Worm (Caenorhabditis elegans) whole organism, mixed stage, embryonic: Measurements from ENCODE around the gene ncs-5.

ENCODE experiments used
- bed-3 ChIP-seq: fragments of 200-800 bp; sonication (Bioruptor generic); optimal IDR thresholded peaks from 3 replicates; lab custom pipeline; 2018; ENCODE audit warnings: mild to moderate bottlenecking, missing genetic modification characterization, moderate library complexity, missing compliant biosample characterization
- ces-1 ChIP-seq: fragments of 150-350 bp; optimal IDR thresholded peaks from 2 replicates; lab custom pipeline; 2014; ENCODE audit warnings: missing biosample characterization, missing genetic modification reagents, missing genetic modification characterization
- drap-1 ChIP-seq: fragments of 200-800 bp; sonication (Bioruptor generic); optimal IDR thresholded peaks from 3 replicates; lab custom pipeline; 2018; ENCODE audit warnings: mild to moderate bottlenecking, missing genetic modification characterization, missing compliant biosample characterization
- elt-3 ChIP-seq: fragments of 150-350 bp; optimal IDR thresholded peaks from 2 replicates; lab custom pipeline; 2014; ENCODE audit warnings: missing biosample characterization, missing genetic modification characterization
- lin-13 ChIP-seq: fragments of 150-350 bp; optimal IDR thresholded peaks from 2 replicates; lab custom pipeline; 2014; ENCODE audit warnings: missing biosample characterization, missing genetic modification characterization
- nhr-237 ChIP-seq: fragments of 150-350 bp; optimal IDR thresholded peaks from 2 replicates; lab custom pipeline; 2014; ENCODE audit warnings: missing biosample characterization, missing genetic modification characterization
- nhr-28 ChIP-seq: fragments of 150-350 bp; optimal IDR thresholded peaks from 2 replicates; lab custom pipeline; 2014; ENCODE audit warnings: missing biosample characterization, missing genetic modification characterization
- nhr-76 ChIP-seq: sonication (generic microtip); optimal IDR thresholded peaks from 2 replicates; lab custom pipeline; 2017; ENCODE audit warnings: missing biosample characterization, missing genetic modification characterization
- pha-4 ChIP-seq: fragments of 150-350 bp; optimal IDR thresholded peaks from 2 replicates; lab custom pipeline; 2018; ENCODE audit warnings: missing biosample characterization, missing genetic modification reagents, missing genetic modification characterization
- snpc-4 ChIP-seq: fragments of 150-350 bp; optimal IDR thresholded peaks from 2 replicates; lab custom pipeline; 2014; ENCODE audit warnings: missing biosample characterization, missing genetic modification characterization
- unc-62 ChIP-seq: fragments of 150-350 bp; optimal IDR thresholded peaks from 2 replicates; lab custom pipeline; 2014; ENCODE audit warnings: missing biosample characterization, missing genetic modification reagents, missing genetic modification characterization

DNA sequence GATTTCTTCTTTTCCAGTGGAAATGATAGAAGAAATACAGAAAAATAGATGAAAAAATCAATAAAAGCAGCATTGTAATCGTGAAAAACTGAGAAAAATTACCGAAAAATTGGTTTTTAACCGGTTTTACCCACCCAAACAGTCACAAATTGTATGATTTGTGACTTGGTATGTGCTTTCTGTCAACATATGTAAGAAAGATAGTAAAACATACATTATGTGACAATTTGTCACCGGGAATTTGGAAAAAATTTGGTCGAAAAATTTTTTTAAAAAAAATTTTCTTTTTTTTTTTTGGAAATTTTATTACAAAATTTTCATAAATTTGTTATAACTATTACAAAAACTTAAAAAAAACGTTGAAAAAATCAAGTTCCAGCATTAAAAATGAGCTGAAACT, 17.6 kb downstream of the ncs-5 start, which contains the start of gene cyp-33D3:
- no peak for TF ChIP-seq lin-13 (tag; lab: Kevin White, UChicago)
- no peak for TF ChIP-seq unc-62
- no peak for TF ChIP-seq ces-1 (GFP tag; lab: Kevin White, UChicago)
- TF ChIP-seq elt-3 (tag; lab: Kevin White, UChicago): no peak
- no peak for TF ChIP-seq nhr-237
- no peak for TF ChIP-seq pha-4 (tag; lab: Kevin White, UChicago)
- TF ChIP-seq bed-3 (GFP tag; lab: Kevin White, UChicago): no peak
- TF ChIP-seq nhr-76: no peak
- no peak for TF ChIP-seq drap-1 (GFP tag; lab: Kevin White, UChicago)
- TF ChIP-seq snpc-4 (tag; lab: Kevin White, UChicago): no peak
- no peak for TF ChIP-seq nhr-28 (tag; lab: Kevin White, UChicago)
